Worm (Caenorhabditis elegans) whole organism, late embryonic: ENCODE measurements around the gene gars-1.

Source experiments
- ama-1 ChIP-seq: fragments of 150-350 bp; optimal IDR thresholded peaks from 2 replicates; lab custom pipeline; 2014
- ceh-14 ChIP-seq: sonication (generic microtip); optimal IDR thresholded peaks from 2 replicates; lab custom pipeline; 2016; ENCODE audit warnings: missing genotype, missing genetic modification characterization, missing compliant biosample characterization
- ceh-34 ChIP-seq: sonication (generic microtip); optimal IDR thresholded peaks from 2 replicates; lab custom pipeline; 2016; ENCODE audit warnings: mild to moderate bottlenecking, missing genetic modification characterization, missing compliant biosample characterization
- che-1 ChIP-seq: sonication (generic microtip); optimal IDR thresholded peaks from 2 replicates; lab custom pipeline; 2016; ENCODE audit warnings: mild to moderate bottlenecking, missing genetic modification characterization, missing compliant biosample characterization
- dve-1 ChIP-seq: sonication (generic microtip); optimal IDR thresholded peaks from 2 replicates; lab custom pipeline; 2017; ENCODE audit warnings: antibody characterized with exemption, mild to moderate bottlenecking, missing genetic modification characterization, missing compliant biosample characterization
- elt-2 ChIP-seq: sonication (generic microtip); optimal IDR thresholded peaks from 2 replicates; lab custom pipeline; 2016; ENCODE audit warnings: missing genetic modification reagents, missing genetic modification characterization, missing compliant biosample characterization
- ets-4 ChIP-seq: sonication (generic microtip); optimal IDR thresholded peaks from 2 replicates; lab custom pipeline; 2016; ENCODE audit warnings: missing genetic modification characterization, missing compliant biosample characterization
- nfya-1 ChIP-seq: sonication (generic microtip); optimal IDR thresholded peaks from 2 replicates; lab custom pipeline; 2017; ENCODE audit warnings: missing genetic modification characterization, mild to moderate bottlenecking, missing compliant biosample characterization, antibody characterized with exemption, moderate library complexity
- nhr-11 ChIP-seq: fragments of 150-350 bp; optimal IDR thresholded peaks from 2 replicates; lab custom pipeline; 2014; ENCODE audit warnings: missing biosample characterization, missing genetic modification characterization
- sox-2 ChIP-seq: fragments of 200-800 bp; sonication (Bioruptor generic); IDR thresholded peaks from 2 replicates; pipeline ENCODE4 v1.3.6; 2022; ENCODE audit warnings: missing genetic modification reagents, missing genetic modification characterization, missing compliant biosample characterization
- sox-4 ChIP-seq: sonication (generic microtip); optimal IDR thresholded peaks from 2 replicates; lab custom pipeline; 2017; ENCODE audit warnings: mild to moderate bottlenecking, missing genetic modification characterization, inconsistent platforms, missing compliant biosample characterization
- syd-9 ChIP-seq: sonication (generic microtip); optimal IDR thresholded peaks from 2 replicates; lab custom pipeline; 2016; ENCODE audit warnings: mild to moderate bottlenecking, missing genetic modification characterization, moderate library complexity, missing compliant biosample characterization
- unc-3 ChIP-seq, 2 experiments: fragments of 200-800 bp in 1 of 2; sonication (Bioruptor generic) in 1 of 2; sonication (generic microtip) in 1 of 2; conservative IDR thresholded peaks in 1 of 2; optimal IDR thresholded peaks in 1 of 2; 2 replicates each; pipeline versions ENCODE4 v1.3.6 to Lab custom; 2016 to 2022; ENCODE audit warnings: missing compliant biosample characterization in 2 of 2, missing genetic modification characterization in 2 of 2, missing genetic modification reagents in 1 of 2
- unc-86 ChIP-seq: sonication (generic microtip); optimal IDR thresholded peaks from 2 replicates; lab custom pipeline; 2016; ENCODE audit warnings: missing genetic modification characterization, missing compliant biosample characterization

DNA sequence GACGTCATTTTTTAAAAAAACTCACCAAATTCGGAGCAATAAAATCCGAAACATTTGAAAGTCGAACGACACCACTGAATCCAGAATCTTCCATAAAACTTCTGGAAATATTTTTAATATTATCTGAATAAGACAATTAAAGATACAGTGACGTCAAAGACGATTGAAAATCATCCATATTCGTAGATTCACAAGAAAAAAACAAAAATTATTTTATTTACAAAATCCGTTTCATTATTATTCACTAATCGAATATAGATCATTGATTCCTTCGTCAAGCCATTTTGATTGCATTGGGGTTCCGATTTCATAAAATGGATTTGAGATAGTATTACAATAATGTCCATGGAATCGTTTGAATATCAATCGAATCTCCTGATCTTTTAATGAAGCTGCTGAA is 4.8 kb downstream of the gars-1 start, which contains the start of gene oxy-4:
- TF ChIP-seq nhr-11 (tag; lab: Kevin White, UChicago) (no peak), ceh-14 (tag; lab: Kevin White, UChicago) (no peak), nfya-1 (tag; lab: Kevin White, UChicago) (no peak), syd-9 (tag; lab: Kevin White, UChicago) (no peak), che-1 (tag; lab: Kevin White, UChicago) (no peak), sox-2 (GFP tag; lab: Robert Waterston, UW) (no peak), ceh-34 (tag; lab: Kevin White, UChicago) (no peak), ama-1 (no peak), unc-3 (GFP tag; conservative IDR thresholded peaks at IDR 0.05; lab: Robert Waterston, UW) (no peak), unc-3 (tag; optimal IDR thresholded peaks at IDR 0.05; lab: Kevin White, UChicago) (no peak), ets-4 (tag; lab: Kevin White, UChicago) (no peak), elt-2 (no peak), dve-1 (no peak), sox-4 (tag; lab: Kevin White, UChicago) (no peak), unc-86 (tag; lab: Kevin White, UChicago) (no peak)
